Worm (Caenorhabditis elegans) whole organism, midembryonic: ENCODE results near the gene sre-10.

ENCODE experiments used
- flt-1 ChIP-seq: fragments of 200-800 bp; sonication (Bioruptor generic); IDR thresholded peaks from 2 replicates; pipeline ENCODE4 v1.3.6; 2022; ENCODE audit warnings: missing genetic modification characterization, missing compliant biosample characterization
- ref-1 ChIP-seq: fragments of 200-800 bp; sonication (Bioruptor generic); conservative IDR thresholded peaks from 2 replicates; pipeline ENCODE4 v1.3.6; 2022; ENCODE audit warnings: missing genetic modification reagents, missing genetic modification characterization, missing compliant biosample characterization

- TF ChIP-seq flt-1 (GFP tag; lab: Robert Waterston, UW) (no peak), ref-1 (GFP tag; lab: Robert Waterston, UW) (no peak)
These were observed 38.5 kb upstream of the sre-10 start, which contains the start of gene nhr-135 for ce11 chrV:7093720-7094401.
